Fruit fly (Drosophila melanogaster): ENCODE results near the gene Jon25Bii.

The Jon25Bii gene

dm6 chr2L:4995837-4996136 lies 42.9 kb upstream of the Jon25Bii start (continued):
- TF ChIP-seq CG13296 (GFP tag; optimal IDR thresholded peaks at IDR 0.05) (no peak), CG11085 (GFP tag; IDR thresholded peaks at IDR 0.05) (no peak), Dek (tag; optimal IDR thresholded peaks at IDR 0.05) (no peak), CG10654 (GFP tag; optimal IDR thresholded peaks at IDR 0.05) (no peak), zen (tag; optimal IDR thresholded peaks at IDR 0.05) (peak; percentile 92), Lim3 (GFP tag; IDR thresholded peaks at IDR 0.05) (no peak), Adf1 (GFP tag; IDR thresholded peaks at IDR 0.05) (no peak), CG2116 (GFP tag; optimal IDR thresholded peaks at IDR 0.05) (no peak), CG13894 (tag; optimal IDR thresholded peaks at IDR 0.05) (no peak), CG10366 (GFP tag; IDR thresholded peaks at IDR 0.05) (no peak), PHDP (tag; optimal IDR thresholded peaks at IDR 0.05) (peak; percentile 4), Gsc (GFP tag; IDR thresholded peaks at IDR 0.05) (no peak), ase (GFP tag; IDR thresholded peaks at IDR 0.05) (no peak), exex (tag; optimal IDR thresholded peaks at IDR 0.05) (peak; percentile 98), fu2 (GFP tag; optimal IDR thresholded peaks at IDR 0.05) (no peak), HHEX (GFP tag; optimal IDR thresholded peaks at IDR 0.05) (peak; percentile 2), Opbp (GFP tag; IDR thresholded peaks at IDR 0.05; ENCODE audit: partially characterized antibody) (no peak), Ptx1 (GFP tag; IDR thresholded peaks at IDR 0.05) (no peak), sd (tag; optimal IDR thresholded peaks at IDR 0.05) (peak; percentile 20), ham (GFP tag; IDR thresholded peaks at IDR 0.05) (no peak), Sry-β (GFP tag; optimal IDR thresholded peaks at IDR 0.05) (no peak), D19B (GFP tag; optimal IDR thresholded peaks at IDR 0.05) (no peak), CG2202 (tag; optimal IDR thresholded peaks at IDR 0.05) (no peak), bsh (GFP tag; optimal IDR thresholded peaks at IDR 0.05) (no peak), Gug (GFP tag; IDR thresholded peaks at IDR 0.05) (no peak), sens-2 (GFP tag; IDR thresholded peaks at IDR 0.05) (peak; percentile 55; the same call in 1 of the 2 replicates), nau (GFP tag; optimal IDR thresholded peaks at IDR 0.05) (no peak), cg (GFP tag; optimal IDR thresholded peaks at IDR 0.05) (no peak), CG3163 (GFP tag; optimal IDR thresholded peaks at IDR 0.05) (no peak), CG15011 (GFP tag; optimal IDR thresholded peaks at IDR 0.05) (no peak)

- no peak for TF ChIP-seq sna (GFP tag; IDR thresholded peaks at IDR 0.05; ENCODE audit: partially characterized antibody)
- TF ChIP-seq CG10543 (GFP tag; optimal IDR thresholded peaks at IDR 0.05): peak; percentile 33
- no peak for TF ChIP-seq CG17829 (tag; optimal IDR thresholded peaks at IDR 0.05)
- peak; percentile 86 for TF ChIP-seq sd (tag; optimal IDR thresholded peaks at IDR 0.05)
- TF ChIP-seq chinmo (GFP tag; IDR thresholded peaks at IDR 0.05; ENCODE audit: partially characterized antibody): 0 out of 4 replicates have a peak, but pooled peaks have one; percentile 28
- no peak for TF ChIP-seq CG1602 (GFP tag; optimal IDR thresholded peaks at IDR 0.05)
- TF ChIP-seq CG12769 (tag; optimal IDR thresholded peaks at IDR 0.05): peak; percentile 66
- peak; percentile 35 for TF ChIP-seq CG15479 (GFP tag; optimal IDR thresholded peaks at IDR 0.05)
- no peak for TF ChIP-seq en (GFP tag; optimal IDR thresholded peaks at IDR 0.05)
- TF ChIP-seq Deaf1 (tag; optimal IDR thresholded peaks at IDR 0.05): peak; percentile 71
- TF ChIP-seq CG3163 (GFP tag; optimal IDR thresholded peaks at IDR 0.05): peak; percentile 93
- peak; percentile 50 for TF ChIP-seq sens (GFP tag)
- no peak for TF ChIP-seq phol (tag; optimal IDR thresholded peaks at IDR 0.05)
- peak; percentile 73 for TF ChIP-seq Med (GFP tag)
- TF ChIP-seq CG7271 (tag; optimal IDR thresholded peaks at IDR 0.05): no peak
- TF ChIP-seq NC2α (GFP tag; optimal IDR thresholded peaks at IDR 0.05): no peak
- TF ChIP-seq eyg (GFP tag; optimal IDR thresholded peaks at IDR 0.05): no peak
- TF ChIP-seq twi (tag; optimal IDR thresholded peaks at IDR 0.05): no peak
- no peak for TF ChIP-seq CG1529 (GFP tag; optimal IDR thresholded peaks at IDR 0.05)
- TF ChIP-seq Drgx (GFP tag; IDR thresholded peaks at IDR 0.05): no peak
- TF ChIP-seq Trl (optimal IDR thresholded peaks at IDR 0.05): peak; percentile 52 to 77
- no peak for TF ChIP-seq Trl (GFP tag; optimal IDR thresholded peaks at IDR 0.05)
- TF ChIP-seq salm (tag; optimal IDR thresholded peaks at IDR 0.05): no peak
Observed at dm6 chr2L:4995010-4995836, 42.3 kb upstream of the Jon25Bii start.

Measured in whole organism, embryonic.